Fruit fly (Drosophila melanogaster) whole organism, embryonic: Measurements from ENCODE around the gene PNPase.
A peak's percentile ranks its signal among the peaks of the same experiment; 100 is the strongest.

Experiments used
- CG10209 ChIP-seq: fragments of 200-800 bp; sonication (Bioruptor generic); optimal IDR thresholded peaks from 3 replicates; lab custom pipeline; 2017; ENCODE audit warnings: missing biosample characterization, mild to moderate bottlenecking, missing genetic modification characterization, missing genetic modification reagents
- CG1024 ChIP-seq: fragments of 200-800 bp; sonication (Bioruptor generic); IDR thresholded peaks from 2 replicates; pipeline ENCODE4 v1.3.6; 2022; ENCODE audit warnings: missing biosample characterization, missing genetic modification characterization
- CG11695 ChIP-seq: fragments of 200-800 bp; sonication (Bioruptor generic); IDR thresholded peaks from 3 replicates; pipeline ENCODE4 v1.3.6; 2022; ENCODE audit warnings: missing biosample characterization, missing genetic modification characterization
- CG12659 ChIP-seq: fragments of 200-800 bp; sonication (Bioruptor generic); optimal IDR thresholded peaks from 3 replicates; lab custom pipeline; 2017; ENCODE audit warnings: mild to moderate bottlenecking, missing biosample characterization, missing genetic modification reagents, missing genetic modification characterization
- CG12769 ChIP-seq: fragments of 200-800 bp; sonication (Bioruptor generic); optimal IDR thresholded peaks from 2 replicates; lab custom pipeline; 2019; ENCODE audit warnings: missing biosample characterization, mild to moderate bottlenecking, missing genetic modification characterization, moderate library complexity
- CG13424 ChIP-seq: fragments of 200-800 bp; sonication (Bioruptor generic); optimal IDR thresholded peaks from 2 replicates; lab custom pipeline; 2019; ENCODE audit warnings: missing biosample characterization, mild to moderate bottlenecking, missing genetic modification characterization, moderate library complexity
- CG13894 ChIP-seq: fragments of 200-800 bp; sonication (Bioruptor generic); optimal IDR thresholded peaks from 3 replicates; lab custom pipeline; 2018; ENCODE audit warnings: missing biosample characterization, mild to moderate bottlenecking, missing genetic modification characterization, moderate library complexity
- CG14667 ChIP-seq: fragments of 200-800 bp; sonication (Bioruptor generic); IDR thresholded peaks from 2 replicates; pipeline ENCODE4 v1.3.6; 2022; ENCODE audit warnings: missing biosample characterization, missing genetic modification characterization
- CG16815 ChIP-seq: fragments of 200-800 bp; sonication (Bioruptor generic); optimal IDR thresholded peaks from 3 replicates; lab custom pipeline; 2017; ENCODE audit warnings: missing biosample characterization, mild to moderate bottlenecking, missing genetic modification characterization
- CG1792 ChIP-seq: fragments of 200-800 bp; sonication (Bioruptor generic); optimal IDR thresholded peaks from 2 replicates; lab custom pipeline; 2016; ENCODE audit warnings: missing biosample characterization, missing genetic modification characterization
- CG3065 ChIP-seq: fragments of 200-800 bp; sonication (Bioruptor generic); optimal IDR thresholded peaks from 2 replicates; lab custom pipeline; 2016; ENCODE audit warnings: missing biosample characterization, missing genetic modification characterization
- CG32767 ChIP-seq: fragments of 200-800 bp; sonication (Bioruptor generic); IDR thresholded peaks from 2 replicates; pipeline ENCODE4 v1.3.6; 2022; ENCODE audit warnings: missing biosample characterization, missing genetic modification characterization
- CG34376 ChIP-seq: fragments of 200-800 bp; sonication (Bioruptor generic); optimal IDR thresholded peaks from 2 replicates; lab custom pipeline; 2018; ENCODE audit warnings: missing biosample characterization, mild to moderate bottlenecking, missing genetic modification characterization
- CG34422 ChIP-seq: fragments of 200-800 bp; sonication (Bioruptor generic); IDR thresholded peaks from 3 replicates; pipeline ENCODE4 v1.3.6; 2022; ENCODE audit warnings: missing biosample characterization, missing genetic modification characterization
- CG4730 ChIP-seq: fragments of 200-800 bp; sonication (Bioruptor generic); IDR thresholded peaks from 2 replicates; pipeline ENCODE4 v1.3.6; 2022; ENCODE audit warnings: missing biosample characterization, missing genetic modification characterization
- CG8924 ChIP-seq: fragments of 200-800 bp; optimal IDR thresholded peaks from 3 replicates; lab custom pipeline; 2019; ENCODE audit warnings: missing biosample characterization, mild to moderate bottlenecking, missing genetic modification characterization, moderate library complexity
- CG8944 ChIP-seq: fragments of 200-800 bp; sonication (Bioruptor generic); optimal IDR thresholded peaks from 3 replicates; lab custom pipeline; 2016; ENCODE audit warnings: missing biosample characterization, missing genetic modification characterization
- CkIIα-i1 ChIP-seq: fragments of 200-800 bp; sonication (Bioruptor generic); IDR thresholded peaks from 2 replicates; pipeline ENCODE4 v1.3.6; 2022; ENCODE audit warnings: missing biosample characterization, missing genetic modification characterization
- Dbx ChIP-seq: fragments of 200-800 bp; sonication (Bioruptor generic); IDR thresholded peaks from 3 replicates; pipeline ENCODE4 v1.3.6; 2022; ENCODE audit warnings: missing biosample characterization, missing genetic modification characterization
- Fer1 ChIP-seq: fragments of 200-800 bp; sonication (Bioruptor generic); optimal IDR thresholded peaks from 2 replicates; lab custom pipeline; 2017; ENCODE audit warnings: missing biosample characterization, mild to moderate bottlenecking, missing genetic modification characterization
- Gsc ChIP-seq: fragments of 200-800 bp; sonication (Bioruptor generic); IDR thresholded peaks from 2 replicates; pipeline ENCODE4 v1.3.6; 2022; ENCODE audit warnings: missing biosample characterization, missing genetic modification characterization
- Gug ChIP-seq: fragments of 200-800 bp; sonication (Bioruptor generic); IDR thresholded peaks from 4 replicates; pipeline ENCODE4 v1.3.6; 2022; ENCODE audit warnings: missing biosample characterization, missing genetic modification characterization
- H2.0 ChIP-seq: fragments of 200-800 bp; sonication (Bioruptor generic); IDR thresholded peaks from 2 replicates; pipeline ENCODE4 v1.3.6; 2022; ENCODE audit warnings: missing biosample characterization, missing genetic modification characterization
- Hmr ChIP-seq: fragments of 200-800 bp; sonication (Bioruptor generic); optimal IDR thresholded peaks from 3 replicates; lab custom pipeline; 2017; ENCODE audit warnings: mild to moderate bottlenecking, missing biosample characterization, missing genetic modification reagents, missing genetic modification characterization
- Mad ChIP-seq: fragments of 200-800 bp; sonication (Bioruptor generic); optimal IDR thresholded peaks from 2 replicates; lab custom pipeline; 2016; ENCODE audit warnings: missing biosample characterization, missing genetic modification characterization
- Mes4 ChIP-seq: fragments of 200-800 bp; sonication (Bioruptor generic); optimal IDR thresholded peaks from 2 replicates; lab custom pipeline; 2016; ENCODE audit warnings: missing biosample characterization, missing genetic modification characterization
- Nf-YB ChIP-seq: fragments of 200-800 bp; sonication (Bioruptor generic); optimal IDR thresholded peaks from 3 replicates; lab custom pipeline; 2019; ENCODE audit warnings: missing biosample characterization, mild to moderate bottlenecking, missing genetic modification characterization, moderate library complexity
- Rfx ChIP-seq: fragments of 200-800 bp; sonication (Bioruptor generic); IDR thresholded peaks from 2 replicates; pipeline ENCODE4 v1.3.6; 2022; ENCODE audit warnings: missing biosample characterization, missing genetic modification characterization
- Scr ChIP-seq: fragments of 200-800 bp; sonication (Bioruptor generic); IDR thresholded peaks from 2 replicates; pipeline ENCODE4 v1.3.6; 2022; ENCODE audit warnings: missing biosample characterization, missing genetic modification characterization; ENCODE audit not compliant: partially characterized antibody
- Sry-β ChIP-seq: fragments of 200-800 bp; sonication (Bioruptor generic); optimal IDR thresholded peaks from 2 replicates; lab custom pipeline; 2018; ENCODE audit warnings: missing biosample characterization, mild to moderate bottlenecking, missing genetic modification characterization, moderate library complexity
- Trl ChIP-seq, 3 experiments: fragments of >200 bp in 2 of 3; fragments of 200-800 bp in 1 of 3; sonication (Bioruptor generic) in 1 of 3; optimal IDR thresholded peaks; 2 replicates in 1 of 3; 3 replicates in 2 of 3; lab custom pipeline; 2016 to 2017; ENCODE audit warnings: missing biosample characterization in 1 of 3, missing genetic modification characterization in 1 of 3
- al ChIP-seq: fragments of 200-800 bp; sonication (Bioruptor generic); IDR thresholded peaks from 2 replicates; pipeline ENCODE4 v1.3.6; 2022; ENCODE audit warnings: missing biosample characterization, missing genetic modification characterization
- disco-r ChIP-seq: fragments of 200-800 bp; sonication (Bioruptor generic); optimal IDR thresholded peaks from 2 replicates; lab custom pipeline; 2016; ENCODE audit warnings: missing biosample characterization, missing genetic modification characterization
- eyg ChIP-seq: fragments of 200-800 bp; sonication (Bioruptor generic); optimal IDR thresholded peaks from 3 replicates; lab custom pipeline; 2016; ENCODE audit warnings: missing biosample characterization, missing genetic modification characterization
- gfzf ChIP-seq: fragments of 200-800 bp; sonication (Bioruptor generic); optimal IDR thresholded peaks from 2 replicates; lab custom pipeline; 2016; ENCODE audit warnings: missing biosample characterization, mild to moderate bottlenecking, missing genetic modification characterization, moderate library complexity
- gt ChIP-seq: fragments of 200-800 bp; sonication (Bioruptor generic); IDR thresholded peaks from 2 replicates; pipeline ENCODE4 v1.3.6; 2022; ENCODE audit warnings: missing biosample characterization, missing genetic modification characterization
- inv ChIP-seq: fragments of 200-800 bp; sonication (Bioruptor generic); IDR thresholded peaks from 2 replicates; pipeline ENCODE4 v1.3.6; 2022; ENCODE audit warnings: missing biosample characterization, missing genetic modification characterization; ENCODE audit not compliant: partially characterized antibody
- jigr1 ChIP-seq: fragments of 200-800 bp; sonication (Bioruptor generic); IDR thresholded peaks from 3 replicates; pipeline ENCODE4 v1.3.6; 2022; ENCODE audit warnings: missing biosample characterization, missing genetic modification characterization
- kah ChIP-seq: fragments of 200-800 bp; sonication (Bioruptor generic); optimal IDR thresholded peaks from 2 replicates; lab custom pipeline; 2018; ENCODE audit warnings: missing biosample characterization, mild to moderate bottlenecking, missing genetic modification characterization
- kni ChIP-seq: fragments of 200-800 bp; sonication (Bioruptor generic); optimal IDR thresholded peaks from 3 replicates; lab custom pipeline; 2017; ENCODE audit warnings: mild to moderate bottlenecking, missing biosample characterization, missing genetic modification reagents, missing genetic modification characterization
- mam ChIP-seq: fragments of 200-800 bp; sonication (Bioruptor generic); optimal IDR thresholded peaks from 3 replicates; lab custom pipeline; 2016; ENCODE audit warnings: missing biosample characterization, missing genetic modification characterization
- ranshi ChIP-seq: fragments of 200-800 bp; sonication (Bioruptor generic); IDR thresholded peaks from 2 replicates; pipeline ENCODE4 v1.3.6; 2022; ENCODE audit warnings: missing biosample characterization, missing genetic modification characterization
- repo ChIP-seq: fragments of 200-800 bp; sonication (Bioruptor generic); optimal IDR thresholded peaks from 2 replicates; lab custom pipeline; 2016; ENCODE audit warnings: missing biosample characterization, missing genetic modification characterization
- schlank ChIP-seq: fragments of 200-800 bp; sonication (Bioruptor generic); optimal IDR thresholded peaks from 2 replicates; lab custom pipeline; 2018; ENCODE audit warnings: missing biosample characterization, mild to moderate bottlenecking, missing genetic modification characterization
- scrt ChIP-seq: fragments of 200-800 bp; sonication (Bioruptor generic); optimal IDR thresholded peaks from 2 replicates; lab custom pipeline; 2018; ENCODE audit warnings: missing biosample characterization, mild to moderate bottlenecking, missing genetic modification characterization, moderate library complexity
- seq ChIP-seq: fragments of 200-800 bp; sonication (Bioruptor generic); IDR thresholded peaks from 2 replicates; pipeline ENCODE4 v1.3.6; 2022; ENCODE audit warnings: missing biosample characterization, missing genetic modification characterization
- sna ChIP-seq: fragments of 200-800 bp; sonication (Bioruptor generic); IDR thresholded peaks from 2 replicates; pipeline ENCODE4 v1.3.6; 2022; ENCODE audit warnings: missing biosample characterization, missing genetic modification characterization; ENCODE audit not compliant: partially characterized antibody
- stwl ChIP-seq: fragments of 200-800 bp; sonication (Bioruptor generic); optimal IDR thresholded peaks from 3 replicates; lab custom pipeline; 2018; ENCODE audit warnings: missing biosample characterization, mild to moderate bottlenecking, missing genetic modification characterization, moderate library complexity
- ttk ChIP-seq: fragments of 200-800 bp; sonication (Bioruptor generic); IDR thresholded peaks from 2 replicates; pipeline ENCODE4 v2.1.2; 2022; ENCODE audit warnings: missing biosample characterization, missing genetic modification characterization
- vvl ChIP-seq: fragments of 200-800 bp; sonication (Bioruptor generic); IDR thresholded peaks from 2 replicates; pipeline ENCODE4 v1.3.6; 2022; ENCODE audit warnings: missing biosample characterization, missing genetic modification characterization

Gene PNPase

DNA sequence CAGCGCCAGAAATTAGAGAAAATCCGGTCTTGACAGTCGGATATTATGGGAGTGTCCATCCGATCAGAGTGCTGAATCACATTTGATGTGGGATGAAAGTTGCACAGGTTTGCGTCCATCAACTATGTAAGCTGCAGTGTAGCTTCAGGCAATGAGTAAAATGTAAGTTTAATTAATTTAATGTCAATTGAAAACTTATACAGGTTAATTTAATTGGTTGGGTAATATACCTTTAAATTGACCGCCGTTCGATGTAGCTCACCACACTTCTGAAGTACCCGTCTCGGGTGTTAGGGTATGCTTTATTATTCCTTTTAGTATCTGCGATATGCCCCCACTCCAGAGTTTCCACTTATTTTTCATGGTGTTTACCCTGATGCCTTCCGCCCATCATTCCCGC lies 19.2 kb upstream of the PNPase start (continued):
- TF ChIP-seq inv (no peak), CG8924 (tag; lab: Kevin White, UChicago) (no peak), ttk (peak; percentile 50; the same call in 1 of the 2 replicates), CG8944 (GFP tag; lab: Kevin White, UChicago) (no peak), ranshi (GFP tag; lab: Robert Waterston, UW) (0 out of 2 replicates have a peak, but pooled peaks have one; percentile 25), gfzf (GFP tag; lab: Kevin White, UChicago) (no peak), CG13894 (tag; lab: Kevin White, UChicago) (no peak), repo (GFP tag; lab: Kevin White, UChicago) (no peak), CG4730 (GFP tag; lab: Robert Waterston, UW) (peak; percentile 54; the same call in 1 of the 2 replicates), kah (GFP tag; lab: Kevin White, UChicago) (no peak), Fer1 (GFP tag; lab: Kevin White, UChicago) (peak; percentile 40), al (GFP tag; lab: Robert Waterston, UW) (0 out of 2 replicates have a peak, but pooled peaks have one; percentile 21), CG34376 (no peak), CkIIα-i1 (GFP tag; lab: Robert Waterston, UW) (no peak), Mes4 (no peak), Gug (GFP tag; lab: Robert Waterston, UW) (0 out of 4 replicates have a peak, but pooled peaks have one; percentile 4), Hmr (GFP tag; lab: Kevin White, UChicago) (peak; percentile 23), Scr (GFP tag; lab: Robert Waterston, UW) (no peak), Dbx (GFP tag; lab: Robert Waterston, UW) (peak; percentile 66; the same call in 2 of the 3 replicates), sna (no peak), Gsc (no peak), Mad (GFP tag; lab: Kevin White, UChicago) (no peak), CG12659 (GFP tag; lab: Kevin White, UChicago) (no peak), H2.0 (GFP tag; lab: Robert Waterston, UW) (no peak), CG12769 (peak; percentile 31), CG16815 (GFP tag; lab: Kevin White, UChicago) (no peak), scrt (GFP tag; lab: Kevin White, UChicago) (no peak), CG1024 (GFP tag; lab: Robert Waterston, UW) (no peak), CG10209 (GFP tag; lab: Kevin White, UChicago) (peak; percentile 15), Sry-β (no peak), stwl (no peak), Rfx (GFP tag; lab: Robert Waterston, UW) (peak; percentile 69), schlank (tag; lab: Kevin White, UChicago) (no peak), gt (GFP tag; lab: Robert Waterston, UW) (no peak), eyg (GFP tag; lab: Kevin White, UChicago) (no peak), vvl (GFP tag; lab: Robert Waterston, UW) (peak; percentile 62), disco-r (GFP tag; lab: Kevin White, UChicago) (no peak), CG3065 (GFP tag; lab: Kevin White, UChicago) (no peak), seq (GFP tag; lab: Robert Waterston, UW) (0 out of 2 replicates have a peak, but pooled peaks have one; percentile 23), CG14667 (GFP tag; lab: Robert Waterston, UW) (peak; percentile 32; the same call in 1 of the 2 replicates), kni (GFP tag; lab: Kevin White, UChicago) (no peak), Trl (optimal IDR thresholded peaks at IDR 0.05; lab: Kevin White, UChicago) (no peak), Trl (GFP tag; optimal IDR thresholded peaks at IDR 0.05; lab: Kevin White, UChicago) (no peak), mam (GFP tag; lab: Kevin White, UChicago) (peak; percentile 43), CG1792 (GFP tag; lab: Kevin White, UChicago) (no peak), jigr1 (no peak), CG11695 (GFP tag; lab: Robert Waterston, UW) (peak; percentile 53; the same call in 1 of the 3 replicates), CG34422 (GFP tag; lab: Robert Waterston, UW) (peak; percentile 54; the same call in 1 of the 3 replicates), CG13424 (no peak), CG32767 (0 out of 2 replicates have a peak, but pooled peaks have one; percentile 10), Nf-YB (GFP tag; lab: Kevin White, UChicago) (no peak)
